Worm (Caenorhabditis elegans) whole organism, L3 larva: ENCODE data around the gene str-106.

ENCODE experiments used
- R02D3.7 ChIP-seq: fragments of 150-350 bp; optimal IDR thresholded peaks from 2 replicates; lab custom pipeline; 2014; ENCODE audit warnings: missing biosample characterization, missing genetic modification characterization
- ceh-82 ChIP-seq: fragments of 150-350 bp; optimal IDR thresholded peaks from 2 replicates; lab custom pipeline; 2014; ENCODE audit warnings: missing biosample characterization, missing genetic modification characterization
- daf-12 ChIP-seq: fragments of 150-350 bp; optimal IDR thresholded peaks from 2 replicates; lab custom pipeline; 2014; ENCODE audit warnings: missing biosample characterization, missing genetic modification reagents, missing genetic modification characterization
- lin-39 ChIP-seq: fragments of 150-350 bp; optimal IDR thresholded peaks from 2 replicates; lab custom pipeline; 2018; ENCODE audit warnings: missing biosample characterization, missing genetic modification reagents, missing genetic modification characterization
- lsy-12 ChIP-seq: sonication (generic microtip); optimal IDR thresholded peaks from 2 replicates; lab custom pipeline; 2016; ENCODE audit warnings: mild to moderate bottlenecking, missing genetic modification characterization, missing compliant biosample characterization
- nhr-28 ChIP-seq: fragments of 150-350 bp; optimal IDR thresholded peaks from 2 replicates; lab custom pipeline; 2014; ENCODE audit warnings: missing biosample characterization, missing genetic modification characterization
- unc-39 ChIP-seq: sonication (generic microtip); optimal IDR thresholded peaks from 4 replicates; lab custom pipeline; 2017; ENCODE audit warnings: missing biosample characterization, missing genetic modification characterization
- unc-62 ChIP-seq: fragments of 150-350 bp; sonication (generic microtip); optimal IDR thresholded peaks from 4 replicates; lab custom pipeline; 2014; ENCODE audit warnings: missing biosample characterization, missing genetic modification reagents, missing genetic modification characterization

- no peak for TF ChIP-seq ceh-82 (tag; lab: Kevin White, UChicago)
- TF ChIP-seq nhr-28 (tag; lab: Kevin White, UChicago): no peak
- TF ChIP-seq daf-12 (tag; lab: Kevin White, UChicago): no peak
- no peak for TF ChIP-seq unc-39
- no peak for TF ChIP-seq lin-39 (tag; lab: Kevin White, UChicago)
- TF ChIP-seq R02D3.7 (tag; lab: Kevin White, UChicago): no peak
- TF ChIP-seq lsy-12: no peak
- no peak for TF ChIP-seq unc-62 (GFP tag; lab: Kevin White, UChicago)
Observed at ce11 chrV:16175757-16176156, 4.7 kb upstream of the str-106 start, which contains the start of gene cyp-33D1.
